Fruit fly (Drosophila melanogaster) whole organism, embryonic: Measurements from ENCODE around the gene Prim2.
A peak's percentile ranks its signal among the peaks of the same experiment; 100 is the strongest.

Source experiments
- Bteb2 ChIP-seq: fragments of 200-800 bp; sonication (Bioruptor generic); optimal IDR thresholded peaks from 2 replicates; lab custom pipeline; 2016; ENCODE audit warnings: missing biosample characterization, missing genetic modification characterization
- CG11247 ChIP-seq: fragments of 200-800 bp; sonication (Bioruptor generic); IDR thresholded peaks from 2 replicates; pipeline ENCODE4 v1.3.6; 2022; ENCODE audit warnings: missing biosample characterization, missing genetic modification characterization
- CG11398 ChIP-seq: fragments of 200-800 bp; sonication (Bioruptor generic); optimal IDR thresholded peaks from 2 replicates; lab custom pipeline; 2016; ENCODE audit warnings: missing biosample characterization, missing genetic modification characterization
- CG11456 ChIP-seq: fragments of 200-800 bp; sonication (Bioruptor generic); IDR thresholded peaks from 3 replicates; pipeline ENCODE4 v1.3.6; 2022; ENCODE audit warnings: missing biosample characterization, missing genetic modification characterization
- CG13775 ChIP-seq: fragments of 200-800 bp; sonication (Bioruptor generic); optimal IDR thresholded peaks from 3 replicates; lab custom pipeline; 2017; ENCODE audit warnings: missing biosample characterization, mild to moderate bottlenecking, missing genetic modification characterization
- CG13894 ChIP-seq: fragments of 200-800 bp; sonication (Bioruptor generic); optimal IDR thresholded peaks from 3 replicates; lab custom pipeline; 2018; ENCODE audit warnings: missing biosample characterization, mild to moderate bottlenecking, missing genetic modification characterization, moderate library complexity
- CG14441 ChIP-seq: fragments of 200-800 bp; sonication (Bioruptor generic); IDR thresholded peaks from 2 replicates; pipeline ENCODE4 v1.3.6; 2022; ENCODE audit warnings: missing biosample characterization, missing genetic modification characterization
- CG15073 ChIP-seq: fragments of 200-800 bp; sonication (Bioruptor generic); optimal IDR thresholded peaks from 2 replicates; lab custom pipeline; 2016; ENCODE audit warnings: missing biosample characterization, missing genetic modification characterization
- CG17359 ChIP-seq: fragments of 200-800 bp; sonication (Bioruptor generic); optimal IDR thresholded peaks from 3 replicates; lab custom pipeline; 2018; ENCODE audit warnings: missing biosample characterization, mild to moderate bottlenecking, missing genetic modification characterization, moderate library complexity
- CG18599 ChIP-seq: fragments of 200-800 bp; sonication (Bioruptor generic); optimal IDR thresholded peaks from 3 replicates; lab custom pipeline; 2017; ENCODE audit warnings: missing biosample characterization, missing genetic modification characterization, mild to moderate bottlenecking, moderate library complexity, missing genetic modification reagents
- CG18764 ChIP-seq: fragments of 200-800 bp; sonication (Bioruptor generic); optimal IDR thresholded peaks from 3 replicates; lab custom pipeline; 2016; ENCODE audit warnings: missing biosample characterization, missing genetic modification characterization
- CG2678 ChIP-seq: fragments of 200-800 bp; sonication (Bioruptor generic); optimal IDR thresholded peaks from 3 replicates; lab custom pipeline; 2019; ENCODE audit warnings: missing biosample characterization, mild to moderate bottlenecking, missing genetic modification characterization, moderate library complexity
- CG31441 ChIP-seq: fragments of 200-800 bp; sonication (Bioruptor generic); IDR thresholded peaks from 2 replicates; pipeline ENCODE4 v1.3.6; 2022; ENCODE audit warnings: missing biosample characterization, missing genetic modification characterization
- CG32767 ChIP-seq: fragments of 200-800 bp; sonication (Bioruptor generic); IDR thresholded peaks from 2 replicates; pipeline ENCODE4 v1.3.6; 2022; ENCODE audit warnings: missing biosample characterization, missing genetic modification characterization
- CG4360 ChIP-seq: fragments of 200-800 bp; sonication (Bioruptor generic); IDR thresholded peaks from 2 replicates; pipeline ENCODE4 v1.3.6; 2022; ENCODE audit warnings: missing biosample characterization, missing genetic modification characterization
- CG4730 ChIP-seq: fragments of 200-800 bp; sonication (Bioruptor generic); IDR thresholded peaks from 2 replicates; pipeline ENCODE4 v1.3.6; 2022; ENCODE audit warnings: missing biosample characterization, missing genetic modification characterization
- CG7556 ChIP-seq: fragments of 200-800 bp; sonication (Bioruptor generic); optimal IDR thresholded peaks from 2 replicates; lab custom pipeline; 2017; ENCODE audit warnings: missing biosample characterization, mild to moderate bottlenecking, missing genetic modification characterization
- CG8359 ChIP-seq: fragments of 200-800 bp; sonication (Bioruptor generic); optimal IDR thresholded peaks from 2 replicates; lab custom pipeline; 2017; ENCODE audit warnings: missing biosample characterization, mild to moderate bottlenecking, missing genetic modification characterization, borderline replicate concordance
- CG9727 ChIP-seq: fragments of 200-800 bp; sonication (Bioruptor generic); optimal IDR thresholded peaks from 3 replicates; lab custom pipeline; 2017; ENCODE audit warnings: missing biosample characterization, mild to moderate bottlenecking, missing genetic modification characterization
- Chrac-16 ChIP-seq: fragments of 200-800 bp; sonication (Bioruptor generic); optimal IDR thresholded peaks from 3 replicates; lab custom pipeline; 2016; ENCODE audit warnings: missing biosample characterization, missing genetic modification characterization
- CoRest ChIP-seq: fragments of 200-800 bp; sonication (Bioruptor generic); optimal IDR thresholded peaks from 3 replicates; lab custom pipeline; 2018; ENCODE audit warnings: missing biosample characterization, mild to moderate bottlenecking, missing genetic modification characterization, moderate library complexity
- Dad ChIP-seq: fragments of 200-800 bp; sonication (Bioruptor generic); optimal IDR thresholded peaks from 3 replicates; lab custom pipeline; 2016; ENCODE audit warnings: missing biosample characterization, missing genetic modification characterization
- Dfd ChIP-seq, 2 experiments: fragments of >200 bp; optimal IDR thresholded peaks; 2 replicates each; lab custom pipeline; 2017; ENCODE audit warnings: missing biosample characterization in 2 of 2, missing genetic modification characterization in 2 of 2
- Dip2 ChIP-seq: fragments of 200-800 bp; sonication (Bioruptor generic); IDR thresholded peaks from 2 replicates; pipeline ENCODE4 v1.3.6; 2022; ENCODE audit warnings: missing biosample characterization, missing genetic modification characterization
- Dll ChIP-seq: fragments of 200-800 bp; sonication (Bioruptor generic); IDR thresholded peaks from 4 replicates; pipeline ENCODE4 v1.3.6; 2022; ENCODE audit warnings: missing biosample characterization, missing genetic modification characterization; ENCODE audit not compliant: partially characterized antibody
- Ets65A ChIP-seq: fragments of 200-800 bp; sonication (Bioruptor generic); peaks from one replicate; lab custom pipeline; 2016; ENCODE audit warnings: missing biosample characterization, missing genetic modification characterization
- Gug ChIP-seq: fragments of 200-800 bp; sonication (Bioruptor generic); IDR thresholded peaks from 4 replicates; pipeline ENCODE4 v1.3.6; 2022; ENCODE audit warnings: missing biosample characterization, missing genetic modification characterization
- HLHmδ ChIP-seq: fragments of 200-800 bp; sonication (Bioruptor generic); optimal IDR thresholded peaks from 2 replicates; lab custom pipeline; 2018; ENCODE audit warnings: missing biosample characterization, mild to moderate bottlenecking, missing genetic modification characterization, moderate library complexity
- HmgD ChIP-seq: fragments of 200-800 bp; sonication (Bioruptor generic); optimal IDR thresholded peaks from 3 replicates; lab custom pipeline; 2016; ENCODE audit warnings: missing biosample characterization, missing genetic modification characterization
- Mrtf ChIP-seq: fragments of 200-800 bp; sonication (Bioruptor generic); IDR thresholded peaks from 3 replicates; pipeline ENCODE4 v1.3.6; 2022; ENCODE audit warnings: missing biosample characterization, missing genetic modification characterization
- Neu2 ChIP-seq: fragments of 200-800 bp; sonication (Bioruptor generic); optimal IDR thresholded peaks from 3 replicates; lab custom pipeline; 2016; ENCODE audit warnings: missing biosample characterization, missing genetic modification characterization, borderline replicate concordance
- Nf-YA ChIP-seq: fragments of 200-800 bp; sonication (Bioruptor generic); IDR thresholded peaks from 2 replicates; pipeline ENCODE4 v1.3.6; 2022; ENCODE audit warnings: missing biosample characterization, missing genetic modification characterization
- Pdp1 ChIP-seq, 2 experiments: fragments of 200-800 bp; sonication (Bioruptor generic); optimal IDR thresholded peaks; 3 replicates each; lab custom pipeline; 2016; ENCODE audit warnings: missing biosample characterization in 2 of 2, missing genetic modification characterization in 2 of 2, mild to moderate bottlenecking in 1 of 2, moderate library complexity in 1 of 2
- Rx ChIP-seq: fragments of 200-800 bp; sonication (Bioruptor generic); IDR thresholded peaks from 2 replicates; pipeline ENCODE4 v1.3.6; 2022; ENCODE audit warnings: missing biosample characterization, missing genetic modification characterization
- Taf1 ChIP-seq: fragments of 200-800 bp; sonication (Bioruptor generic); IDR thresholded peaks from 2 replicates; pipeline ENCODE4 v1.3.6; 2022; ENCODE audit warnings: missing biosample characterization, missing genetic modification characterization
- abd-A ChIP-seq: fragments of 200-800 bp; sonication (Bioruptor generic); optimal IDR thresholded peaks from 3 replicates; lab custom pipeline; 2019; ENCODE audit warnings: missing biosample characterization, mild to moderate bottlenecking, missing genetic modification characterization, moderate library complexity
- ase ChIP-seq: fragments of 200-800 bp; sonication (Bioruptor generic); IDR thresholded peaks from 3 replicates; pipeline ENCODE4 v1.3.6; 2022; ENCODE audit warnings: missing biosample characterization, missing genetic modification characterization
- cg ChIP-seq: fragments of 200-800 bp; sonication (Bioruptor generic); optimal IDR thresholded peaks from 3 replicates; lab custom pipeline; 2019; ENCODE audit warnings: missing biosample characterization, mild to moderate bottlenecking, missing genetic modification characterization, moderate library complexity
- gce ChIP-seq: fragments of 200-800 bp; sonication (Bioruptor generic); IDR thresholded peaks from 3 replicates; pipeline ENCODE4 v1.3.6; 2022; ENCODE audit warnings: missing biosample characterization, missing genetic modification characterization
- gt ChIP-seq: fragments of 200-800 bp; sonication (Bioruptor generic); IDR thresholded peaks from 2 replicates; pipeline ENCODE4 v1.3.6; 2022; ENCODE audit warnings: missing biosample characterization, missing genetic modification characterization
- ken ChIP-seq: fragments of 200-800 bp; sonication (Bioruptor generic); IDR thresholded peaks from 3 replicates; pipeline ENCODE4 v1.3.6; 2022; ENCODE audit warnings: missing biosample characterization, missing genetic modification characterization
- mirr ChIP-seq: fragments of 200-800 bp; sonication (Bioruptor generic); optimal IDR thresholded peaks from 3 replicates; lab custom pipeline; 2018; ENCODE audit warnings: missing biosample characterization, mild to moderate bottlenecking, missing genetic modification characterization
- nmo ChIP-seq: fragments of 200-800 bp; sonication (Bioruptor generic); optimal IDR thresholded peaks from 2 replicates; lab custom pipeline; 2018; ENCODE audit warnings: missing biosample characterization, mild to moderate bottlenecking, missing genetic modification characterization, moderate library complexity
- rib ChIP-seq: fragments of 200-800 bp; sonication (Bioruptor generic); IDR thresholded peaks from 2 replicates; pipeline ENCODE4 v1.3.6; 2022; ENCODE audit warnings: missing biosample characterization, missing genetic modification characterization
- ro ChIP-seq: fragments of 200-800 bp; sonication (Bioruptor generic); IDR thresholded peaks from 2 replicates; pipeline ENCODE4 v1.3.6; 2022; ENCODE audit warnings: missing biosample characterization, missing genetic modification characterization
- sens-2 ChIP-seq: fragments of 200-800 bp; sonication (Bioruptor generic); IDR thresholded peaks from 2 replicates; pipeline ENCODE4 v1.3.6; 2022; ENCODE audit warnings: missing biosample characterization, missing genetic modification characterization
- seq ChIP-seq: fragments of 200-800 bp; sonication (Bioruptor generic); IDR thresholded peaks from 2 replicates; pipeline ENCODE4 v1.3.6; 2022; ENCODE audit warnings: missing biosample characterization, missing genetic modification characterization
- sqz ChIP-seq: fragments of 200-800 bp; sonication (Bioruptor generic); optimal IDR thresholded peaks from 3 replicates; lab custom pipeline; 2018; ENCODE audit warnings: missing biosample characterization, mild to moderate bottlenecking, missing genetic modification characterization

The Prim2 gene

DNA sequence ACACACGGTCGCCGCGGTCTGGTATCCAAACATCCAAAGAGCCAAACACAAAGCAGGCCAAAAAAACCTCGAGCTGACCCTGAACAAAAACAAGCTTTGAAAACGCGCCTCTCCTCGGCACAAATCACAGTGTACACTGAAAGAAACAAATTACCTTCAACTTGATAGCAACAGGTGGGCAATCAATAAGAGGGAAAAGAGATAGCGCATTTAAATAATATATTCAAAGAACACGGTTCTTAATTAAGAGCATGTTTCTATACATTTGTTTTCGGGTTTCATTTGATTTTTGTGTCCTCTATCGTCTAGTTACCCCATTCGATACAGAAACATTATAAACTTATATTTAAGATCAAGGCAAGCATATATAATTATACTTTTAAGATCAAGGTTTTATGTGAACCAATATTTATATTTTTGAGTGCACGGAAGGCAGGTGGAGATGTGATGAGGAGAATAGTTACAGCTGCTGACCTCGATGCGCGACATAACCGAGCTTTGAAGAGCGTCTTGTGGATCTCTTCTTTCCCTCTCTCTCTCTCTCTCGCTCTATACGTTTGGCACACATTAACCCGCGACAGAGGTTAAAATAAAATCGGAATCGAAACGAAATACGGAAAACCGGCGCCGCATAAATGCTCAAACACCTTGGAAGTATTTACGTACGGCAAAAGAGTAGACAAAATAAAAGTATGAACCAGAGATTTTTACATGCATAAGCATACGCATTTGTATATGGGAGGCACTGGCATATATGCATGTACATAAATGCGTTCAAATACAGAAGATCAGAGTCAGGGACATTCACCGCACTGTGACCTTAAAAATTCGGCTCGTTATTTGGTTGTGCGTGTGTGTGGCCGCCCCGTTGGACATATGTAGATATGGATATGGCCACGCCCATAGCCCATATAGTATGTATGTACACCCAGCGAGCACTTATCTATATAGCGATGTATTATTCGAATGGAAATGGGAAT is 37.1 kb upstream of the Prim2 start (continued):
- peak; percentile 63; the same call in 1 of the 3 replicates for TF ChIP-seq Mrtf (GFP tag; lab: Robert Waterston, UW)
- TF ChIP-seq abd-A (tag; lab: Kevin White, UChicago): peak; percentile 87
- TF ChIP-seq HmgD (GFP tag; lab: Kevin White, UChicago): no peak
- TF ChIP-seq CG11398: peak; percentile 23
- no peak for TF ChIP-seq CG15073 (GFP tag; lab: Kevin White, UChicago)
- TF ChIP-seq ase (GFP tag; lab: Robert Waterston, UW): peak; percentile 79
- TF ChIP-seq CG2678: peak; percentile 93
- TF ChIP-seq Chrac-16 (GFP tag; lab: Kevin White, UChicago): peak; percentile 71
- TF ChIP-seq CG9727: peak; percentile 78
- TF ChIP-seq CG18599 (GFP tag; lab: Kevin White, UChicago): peak; percentile 85
- TF ChIP-seq CoRest (tag; lab: Kevin White, UChicago): peak; percentile 93
- TF ChIP-seq Dfd (GFP tag; optimal IDR thresholded peaks at IDR 0.05; lab: Kevin White, UChicago): no peak
- peak; percentile 26; the same call in 1 of the 2 replicates for TF ChIP-seq CG4730
- no peak for TF ChIP-seq Dip2 (GFP tag; lab: Robert Waterston, UW)
- peak; percentile 60 for TF ChIP-seq CG18764 (GFP tag; lab: Kevin White, UChicago)
- TF ChIP-seq Rx (GFP tag; lab: Robert Waterston, UW): peak; percentile 48; the same call in 1 of the 2 replicates
- TF ChIP-seq cg (GFP tag; lab: Kevin White, UChicago): peak; percentile 51
- TF ChIP-seq gt (GFP tag; lab: Robert Waterston, UW): no peak
- TF ChIP-seq CG31441 (GFP tag; lab: Robert Waterston, UW): peak; percentile 86
- 0 out of 2 replicates have a peak, but pooled peaks have one; percentile 28 for TF ChIP-seq CG11247 (GFP tag; lab: Robert Waterston, UW)
- no peak for TF ChIP-seq HLHmδ (GFP tag; lab: Kevin White, UChicago)
- TF ChIP-seq CG17359 (tag; lab: Kevin White, UChicago): peak; percentile 87
- peak; percentile 91 for TF ChIP-seq Ets65A (GFP tag; lab: Kevin White, UChicago)
- peak; percentile 38; the same call in 1 of the 2 replicates for TF ChIP-seq ro (GFP tag; lab: Robert Waterston, UW)
- no peak for TF ChIP-seq sens-2
- 0 out of 2 replicates have a peak, but pooled peaks have one; percentile 39 for TF ChIP-seq Nf-YA (GFP tag; lab: Robert Waterston, UW)
- no peak for TF ChIP-seq Dll
- peak; percentile 91 for TF ChIP-seq nmo
- peak; percentile 74; the same call in 2 of the 3 replicates for TF ChIP-seq CG11456 (GFP tag; lab: Robert Waterston, UW)
- TF ChIP-seq CG13775 (GFP tag; lab: Kevin White, UChicago): peak; percentile 80
- TF ChIP-seq ken (GFP tag; lab: Robert Waterston, UW): peak; percentile 59; the same call in 2 of the 3 replicates
- peak; percentile 60; the same call in 3 of the 4 replicates for TF ChIP-seq Gug (GFP tag; lab: Robert Waterston, UW)
- peak; percentile 86 for TF ChIP-seq seq (GFP tag; lab: Robert Waterston, UW)
- peak; percentile 51; the same call in 1 of the 3 replicates for TF ChIP-seq gce (GFP tag; lab: Robert Waterston, UW)
- peak; percentile 76 for TF ChIP-seq sqz (GFP tag; lab: Kevin White, UChicago)
- peak; percentile 69 to 85 for TF ChIP-seq Pdp1 (GFP tag; optimal IDR thresholded peaks at IDR 0.05; lab: Kevin White, UChicago)
- peak; percentile 61 for TF ChIP-seq Dad (GFP tag; lab: Kevin White, UChicago)
- TF ChIP-seq Neu2 (GFP tag; lab: Kevin White, UChicago): no peak
- TF ChIP-seq Bteb2: peak; percentile 71
- TF ChIP-seq CG4360 (GFP tag; lab: Robert Waterston, UW): no peak
- TF ChIP-seq CG13894 (tag; lab: Kevin White, UChicago): peak; percentile 67
- peak; percentile 80 for TF ChIP-seq mirr (GFP tag; lab: Kevin White, UChicago)
- TF ChIP-seq rib (GFP tag; lab: Robert Waterston, UW): no peak
- peak; percentile 79 for TF ChIP-seq CG14441 (GFP tag; lab: Robert Waterston, UW)
- TF ChIP-seq CG7556 (GFP tag; lab: Kevin White, UChicago): peak; percentile 92
- no peak for TF ChIP-seq CG32767 (GFP tag; lab: Robert Waterston, UW)
- peak; percentile 23; the same call in 1 of the 2 replicates for TF ChIP-seq Taf1 (GFP tag; lab: Robert Waterston, UW)
- TF ChIP-seq CG8359: peak; percentile 29
